Fruit fly (Drosophila melanogaster) whole organism, pupa: ENCODE measurements around the gene Baldspot.

Source experiments
- CG12605 ChIP-seq: fragments of 200-800 bp; sonication (Bioruptor generic); IDR thresholded peaks from 2 replicates; pipeline ENCODE4 v1.3.6; 2022; ENCODE audit warnings: missing biosample characterization, missing genetic modification characterization
- CG13204 ChIP-seq: fragments of 200-800 bp; sonication (Bioruptor generic); optimal IDR thresholded peaks from 2 replicates; lab custom pipeline; 2018; ENCODE audit warnings: missing biosample characterization, mild to moderate bottlenecking, missing genetic modification characterization, moderate library complexity
- CG17806 ChIP-seq: fragments of 200-800 bp; sonication (Bioruptor generic); optimal IDR thresholded peaks from 2 replicates; lab custom pipeline; 2018; ENCODE audit warnings: missing biosample characterization, mild to moderate bottlenecking, missing genetic modification characterization, moderate library complexity
- CG32121 ChIP-seq: fragments of 200-800 bp; sonication (Bioruptor generic); IDR thresholded peaks from 2 replicates; pipeline ENCODE4 v1.3.6; 2022; ENCODE audit warnings: missing biosample characterization, missing genetic modification characterization
- CG34367 ChIP-seq: fragments of 200-800 bp; sonication (Bioruptor generic); optimal IDR thresholded peaks from 2 replicates; lab custom pipeline; 2018; ENCODE audit warnings: missing biosample characterization, mild to moderate bottlenecking, missing genetic modification characterization
- CG4496 ChIP-seq: fragments of 200-800 bp; sonication (Bioruptor generic); IDR thresholded peaks from 3 replicates; pipeline ENCODE4 v1.3.6; 2022; ENCODE audit warnings: missing biosample characterization, missing genetic modification characterization
- CG8159 ChIP-seq: fragments of 200-800 bp; sonication (Bioruptor generic); optimal IDR thresholded peaks from 3 replicates; lab custom pipeline; 2018; ENCODE audit warnings: missing biosample characterization, mild to moderate bottlenecking, missing genetic modification characterization, moderate library complexity
- CG8301 ChIP-seq: fragments of 200-800 bp; sonication (Bioruptor generic); optimal IDR thresholded peaks from 2 replicates; lab custom pipeline; 2018; ENCODE audit warnings: missing biosample characterization, mild to moderate bottlenecking, missing genetic modification characterization
- D1 ChIP-seq: fragments of 200-800 bp; sonication (Bioruptor generic); optimal IDR thresholded peaks from 2 replicates; lab custom pipeline; 2018; ENCODE audit warnings: missing biosample characterization, mild to moderate bottlenecking, missing genetic modification characterization, moderate library complexity
- Pif1B ChIP-seq: fragments of 200-800 bp; sonication (Bioruptor generic); optimal IDR thresholded peaks from 3 replicates; lab custom pipeline; 2016; ENCODE audit warnings: missing biosample characterization, missing genetic modification characterization
- Snoo ChIP-seq: fragments of 200-800 bp; sonication (Bioruptor generic); optimal IDR thresholded peaks from 3 replicates; lab custom pipeline; 2017; ENCODE audit warnings: missing biosample characterization, mild to moderate bottlenecking, missing genetic modification characterization, inconsistent platforms

DNA sequence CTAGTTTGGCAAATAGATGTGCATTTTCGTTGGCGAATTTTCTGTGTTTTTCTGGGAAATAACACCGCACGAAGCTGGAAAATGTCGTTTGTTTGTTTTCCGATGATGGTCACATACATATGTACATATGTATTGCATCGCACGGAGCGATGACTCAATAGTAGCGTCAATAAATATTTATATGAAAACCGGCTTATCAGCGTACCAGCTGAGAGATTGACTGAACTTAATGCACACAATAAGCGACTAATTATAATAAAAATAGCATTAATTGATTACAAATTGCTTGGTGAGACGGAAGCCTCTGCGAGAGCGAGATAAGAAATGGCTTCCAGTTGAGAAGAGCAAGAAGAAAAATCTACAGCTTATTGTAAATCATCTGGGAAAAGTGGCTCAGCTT lies 16.9 kb downstream of the Baldspot start:
- TF ChIP-seq CG8301 (tag; lab: Kevin White, UChicago) (no peak), D1 (tag; lab: Kevin White, UChicago) (no peak), CG4496 (GFP tag; lab: Robert Waterston, UW) (no peak), Snoo (tag; lab: Kevin White, UChicago) (no peak), CG12605 (GFP tag; lab: Robert Waterston, UW) (no peak), Pif1B (no peak), CG32121 (GFP tag; lab: Robert Waterston, UW) (no peak), CG17806 (tag; lab: Kevin White, UChicago) (no peak), CG13204 (GFP tag; lab: Kevin White, UChicago) (no peak), CG8159 (tag; lab: Kevin White, UChicago) (no peak), CG34367 (no peak)
